Worm (Caenorhabditis elegans): ENCODE data around the gene gpa-18.

DNA sequence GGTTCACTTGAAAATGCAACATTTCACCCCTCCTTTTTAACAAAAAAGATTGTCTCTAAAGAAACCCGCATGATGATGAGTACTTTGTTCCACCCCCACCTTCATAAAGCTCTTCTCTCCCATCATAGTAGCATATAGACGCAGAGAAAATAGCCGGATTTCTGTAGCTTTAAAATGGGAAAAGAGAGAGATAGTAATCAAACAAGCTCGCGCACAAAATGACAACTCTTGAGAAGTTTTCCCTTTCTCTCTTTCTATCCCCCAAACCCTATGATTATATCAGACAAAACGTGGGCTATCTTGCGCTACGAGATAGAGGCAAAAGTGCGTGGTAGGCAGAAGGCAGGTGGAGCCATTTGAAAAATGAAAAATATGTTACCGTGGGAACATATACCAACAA is 7.1 kb upstream of the gpa-18 start:
- TF ChIP-seq him-1 (tag; optimal IDR thresholded peaks at IDR 0.05) = no peak
- TF ChIP-seq W03F9.2 (tag; optimal IDR thresholded peaks at IDR 0.05) = no peak
